Fruit fly (Drosophila melanogaster): ENCODE data around the gene IRSp53.

Gene IRSp53

DNA sequence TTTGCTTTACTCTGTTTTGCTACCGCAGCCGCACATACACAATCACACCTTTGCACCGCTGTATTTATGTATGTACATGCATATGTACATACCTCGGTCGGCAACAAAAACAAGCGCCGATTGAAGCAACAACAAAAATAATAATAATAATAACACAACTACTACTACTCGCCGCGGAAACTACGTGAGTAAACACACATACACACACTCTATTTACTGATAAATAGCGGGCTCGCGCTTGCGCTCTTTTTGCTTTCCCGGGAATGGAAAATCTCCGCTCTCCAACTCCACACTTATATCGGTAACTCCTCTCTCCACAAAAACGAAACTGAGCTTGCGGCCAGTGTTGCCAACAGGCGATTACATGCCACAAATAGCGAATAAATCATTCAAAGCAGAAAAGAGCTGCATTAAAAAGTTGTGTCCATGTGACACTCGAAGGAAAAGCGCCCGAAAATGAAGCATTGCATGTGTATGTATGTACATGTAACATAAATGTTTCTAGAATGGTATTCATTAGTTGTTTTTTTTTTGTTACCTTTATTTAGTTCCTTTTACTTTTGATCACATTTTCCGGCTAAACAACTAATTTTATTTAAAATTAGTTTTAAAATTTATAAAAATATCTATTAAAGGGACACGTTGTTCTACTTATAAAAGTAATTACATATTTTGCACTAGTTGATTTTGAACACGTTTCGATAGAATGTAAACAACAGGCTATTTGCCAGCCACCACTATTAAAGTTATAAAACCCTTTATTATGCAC lies 17.0 kb upstream of the IRSp53 start:
- TF ChIP-seq N (GFP tag; optimal IDR thresholded peaks at IDR 0.05) (no peak), Sp1 (GFP tag; optimal IDR thresholded peaks at IDR 0.05) (peak; percentile 16), dl (GFP tag; optimal IDR thresholded peaks at IDR 0.05; ENCODE audit: insufficient read depth in 1 of 2, partially characterized antibody in 2 of 2) (peak in 1 of 2 experiments; percentile 51), usp (GFP tag; optimal IDR thresholded peaks at IDR 0.05) (no peak), GATAd (GFP tag; optimal IDR thresholded peaks at IDR 0.05) (no peak), HLH106 (tag; optimal IDR thresholded peaks at IDR 0.05) (no peak), brk (GFP tag; optimal IDR thresholded peaks at IDR 0.05) (no peak), tai (GFP tag; optimal IDR thresholded peaks at IDR 0.05) (no peak), woc (GFP tag; optimal IDR thresholded peaks at IDR 0.05) (no peak), dmrt93B (GFP tag; optimal IDR thresholded peaks at IDR 0.05) (no peak), foxo (GFP tag; optimal IDR thresholded peaks at IDR 0.05) (peak in 1 of 2 experiments; percentile 25), Vsx2 (GFP tag; optimal IDR thresholded peaks at IDR 0.05; ENCODE audit: partially characterized antibody) (no peak), OdsH (GFP tag; optimal IDR thresholded peaks at IDR 0.05) (peak; percentile 28), CG32264 (GFP tag; optimal IDR thresholded peaks at IDR 0.05) (no peak), rgr (GFP tag; optimal IDR thresholded peaks at IDR 0.05) (peak; percentile 27), CrebA (GFP tag; optimal IDR thresholded peaks at IDR 0.05; ENCODE audit: borderline replicate concordance) (no peak), sage (GFP tag; optimal IDR thresholded peaks at IDR 0.05) (peak; percentile 33), Hr83 (GFP tag; optimal IDR thresholded peaks at IDR 0.05; ENCODE audit: poor library complexity, severe bottlenecking) (peak; percentile 1), Abd-B (GFP tag; optimal IDR thresholded peaks at IDR 0.05) (no peak), h (GFP tag; optimal IDR thresholded peaks at IDR 0.05) (peak; percentile 43), Hnf4 (GFP tag; optimal IDR thresholded peaks at IDR 0.05) (peak; percentile 11), fru (GFP tag; optimal IDR thresholded peaks at IDR 0.05) (no peak), Jra (GFP tag; optimal IDR thresholded peaks at IDR 0.05) (peak; percentile 6), dsf (GFP tag; optimal IDR thresholded peaks at IDR 0.05; ENCODE audit: borderline replicate concordance) (no peak), Rel (GFP tag; optimal IDR thresholded peaks at IDR 0.05) (no peak), Rel (tag; optimal IDR thresholded peaks at IDR 0.05) (no peak), CG9705 (GFP tag; optimal IDR thresholded peaks at IDR 0.05) (peak; percentile 23), sv (GFP tag; optimal IDR thresholded peaks at IDR 0.05) (peak; percentile 34), Dif (GFP tag; optimal IDR thresholded peaks at IDR 0.05; ENCODE audit: partially characterized antibody) (peak; percentile 69), Dfd (GFP tag; optimal IDR thresholded peaks at IDR 0.05) (no peak), psq (GFP tag; optimal IDR thresholded peaks at IDR 0.05) (peak; percentile 46), ey (GFP tag; optimal IDR thresholded peaks at IDR 0.05) (no peak), pan (optimal IDR thresholded peaks at IDR 0.05) (no peak)

dm6 chr3L:11119396-11119900 lies 16.4 kb upstream of the IRSp53 start:
- TF ChIP-seq Hnf4 (GFP tag; optimal IDR thresholded peaks at IDR 0.05), result no peak
- no peak for TF ChIP-seq h (GFP tag; optimal IDR thresholded peaks at IDR 0.05)
- no peak for TF ChIP-seq pan (optimal IDR thresholded peaks at IDR 0.05)
- peak; percentile 30 for TF ChIP-seq HLH106 (tag; optimal IDR thresholded peaks at IDR 0.05)
- peak; percentile 6 for TF ChIP-seq dmrt93B (GFP tag; optimal IDR thresholded peaks at IDR 0.05)
- peak; percentile 42 for TF ChIP-seq jim (GFP tag; optimal IDR thresholded peaks at IDR 0.05)
- no peak for TF ChIP-seq Hr78 (GFP tag; optimal IDR thresholded peaks at IDR 0.05)
- peak; percentile 18 for TF ChIP-seq ey (GFP tag; optimal IDR thresholded peaks at IDR 0.05)
- TF ChIP-seq psq (GFP tag; optimal IDR thresholded peaks at IDR 0.05), result peak; percentile 41
- no peak for TF ChIP-seq Dif (GFP tag; optimal IDR thresholded peaks at IDR 0.05; ENCODE audit: partially characterized antibody)

- TF ChIP-seq h (GFP tag; optimal IDR thresholded peaks at IDR 0.05) (peak; percentile 34), HLH106 (tag; optimal IDR thresholded peaks at IDR 0.05) (no peak), psq (GFP tag; optimal IDR thresholded peaks at IDR 0.05) (peak; percentile 18), lola (GFP tag; optimal IDR thresholded peaks at IDR 0.05) (no peak), sv (GFP tag; optimal IDR thresholded peaks at IDR 0.05) (peak; percentile 3), N (GFP tag; optimal IDR thresholded peaks at IDR 0.05) (peak; percentile 82), Dif (GFP tag; optimal IDR thresholded peaks at IDR 0.05; ENCODE audit: partially characterized antibody) (no peak), jim (GFP tag; optimal IDR thresholded peaks at IDR 0.05) (peak; percentile 12), br (GFP tag; optimal IDR thresholded peaks at IDR 0.05) (no peak), Hr78 (GFP tag; optimal IDR thresholded peaks at IDR 0.05) (no peak), OdsH (GFP tag; optimal IDR thresholded peaks at IDR 0.05) (no peak)
These were observed 15.9 kb upstream of the IRSp53 start for dm6 chr3L:11119901-11120418.

All from whole organism, wandering third instar larva.